Worm (Caenorhabditis elegans) whole organism, L4 larva: Measurements from ENCODE around the gene rabr-2.

Source experiments
- D1046.2 ChIP-seq: fragments of 200-800 bp; sonication (Bioruptor generic); IDR thresholded peaks from 2 replicates; pipeline ENCODE4 v1.3.6; 2022; ENCODE audit warnings: missing genetic modification characterization, missing compliant biosample characterization
- R02D3.7 ChIP-seq: fragments of 150-350 bp; sonication (generic microtip); optimal IDR thresholded peaks from 3 replicates; lab custom pipeline; 2014; ENCODE audit warnings: missing biosample characterization, missing genetic modification characterization
- T20F7.1 ChIP-seq: fragments of 200-800 bp; sonication (Bioruptor generic); optimal IDR thresholded peaks from 2 replicates; lab custom pipeline; 2018; ENCODE audit warnings: mild to moderate bottlenecking, missing genetic modification characterization, missing compliant biosample characterization
- T26A8.4 ChIP-seq: fragments of 200-800 bp; sonication (Bioruptor generic); IDR thresholded peaks from 2 replicates; pipeline ENCODE4 v1.3.6; 2022; ENCODE audit warnings: missing genetic modification characterization, missing compliant biosample characterization
- Y5F2A.4 ChIP-seq: fragments of 200-800 bp; sonication (Bioruptor generic); optimal IDR thresholded peaks from 2 replicates; lab custom pipeline; 2018; ENCODE audit warnings: mild to moderate bottlenecking, missing genetic modification characterization, missing compliant biosample characterization
- attf-4 ChIP-seq: sonication (generic microtip); optimal IDR thresholded peaks from 3 replicates; lab custom pipeline; 2017; ENCODE audit warnings: missing biosample characterization, missing genetic modification characterization
- ceh-20 ChIP-seq: fragments of 200-800 bp; sonication (Bioruptor generic); IDR thresholded peaks from 2 replicates; pipeline ENCODE4 v1.3.6; 2022; ENCODE audit warnings: missing genetic modification reagents, missing genetic modification characterization, missing compliant biosample characterization
- ceh-28 ChIP-seq: fragments of 150-350 bp; optimal IDR thresholded peaks from 2 replicates; lab custom pipeline; 2014; ENCODE audit warnings: missing biosample characterization, missing genetic modification reagents, missing genetic modification characterization
- ces-1 ChIP-seq: fragments of 150-350 bp; sonication (generic microtip); optimal IDR thresholded peaks from 4 replicates; lab custom pipeline; 2014; ENCODE audit warnings: missing biosample characterization, missing genetic modification reagents, missing genetic modification characterization
- ctbp-1 ChIP-seq: fragments of 200-800 bp; sonication (Bioruptor generic); IDR thresholded peaks from 2 replicates; pipeline ENCODE4 v1.3.6; 2022; ENCODE audit warnings: missing genetic modification reagents, missing genetic modification characterization, missing compliant biosample characterization
- daf-12 ChIP-seq: fragments of 150-350 bp; optimal IDR thresholded peaks from 2 replicates; lab custom pipeline; 2014; ENCODE audit warnings: missing biosample characterization, missing genetic modification reagents, missing genetic modification characterization
- daf-16 ChIP-seq, 3 experiments: sonication (generic microtip); optimal IDR thresholded peaks; 2 replicates each; lab custom pipeline; 2016 to 2017; ENCODE audit warnings: missing genetic modification characterization in 3 of 3, missing genetic modification reagents in 3 of 3, mild to moderate bottlenecking in 2 of 3, missing compliant biosample characterization in 2 of 3, missing biosample characterization in 1 of 3, moderate library complexity in 1 of 3
- dmd-8 ChIP-seq: fragments of 200-800 bp; sonication (Bioruptor generic); IDR thresholded peaks from 2 replicates; pipeline ENCODE4 v1.3.6; 2022; ENCODE audit warnings: missing genetic modification characterization, missing compliant biosample characterization
- dpl-1 ChIP-seq: fragments of 150-350 bp; optimal IDR thresholded peaks from 2 replicates; lab custom pipeline; 2014; ENCODE audit warnings: missing biosample characterization, missing genetic modification reagents, missing genetic modification characterization
- dve-1 ChIP-seq: sonication (generic microtip); optimal IDR thresholded peaks from 2 replicates; lab custom pipeline; 2017; ENCODE audit warnings: antibody characterized with exemption, mild to moderate bottlenecking, missing genetic modification characterization, missing compliant biosample characterization; ENCODE audit not compliant: insufficient read depth
- egl-43 ChIP-seq: fragments of 200-800 bp; sonication (Bioruptor generic); IDR thresholded peaks from 2 replicates; pipeline ENCODE4 v1.3.6; 2022; ENCODE audit warnings: missing genetic modification reagents, missing genetic modification characterization, missing compliant biosample characterization
- fos-1 ChIP-seq: fragments of 150-350 bp; optimal IDR thresholded peaks from 2 replicates; lab custom pipeline; 2014; ENCODE audit warnings: missing biosample characterization, missing genetic modification characterization
- lim-7 ChIP-seq: fragments of 200-800 bp; sonication (Bioruptor generic); IDR thresholded peaks from 2 replicates; pipeline ENCODE4 v1.3.6; 2022; ENCODE audit warnings: missing genetic modification characterization, missing compliant biosample characterization
- lin-29 ChIP-seq: fragments of 200-800 bp; sonication (Bioruptor generic); IDR thresholded peaks from 2 replicates; pipeline ENCODE4 v1.3.6; 2022; ENCODE audit warnings: missing genetic modification reagents, missing genetic modification characterization, missing compliant biosample characterization
- lir-3 ChIP-seq: sonication (generic microtip); optimal IDR thresholded peaks from 2 replicates; lab custom pipeline; 2016; ENCODE audit warnings: mild to moderate bottlenecking, missing genetic modification characterization, missing compliant biosample characterization
- lsy-2 ChIP-seq, 2 experiments: fragments of 150-350 bp in 1 of 2; sonication (generic microtip) in 1 of 2; optimal IDR thresholded peaks; 2 replicates each; lab custom pipeline; 2014 to 2017; ENCODE audit warnings: missing biosample characterization in 2 of 2, missing genetic modification characterization in 2 of 2
- madf-5 ChIP-seq, 2 experiments: fragments of 200-800 bp; sonication (Bioruptor generic); IDR thresholded peaks; 2 replicates each; pipeline ENCODE4 v1.3.6; 2022; ENCODE audit warnings: missing compliant biosample characterization in 2 of 2, missing genetic modification characterization in 2 of 2
- mdl-1 ChIP-seq, 2 experiments: fragments of 150-350 bp in 1 of 2; sonication (generic microtip) in 1 of 2; optimal IDR thresholded peaks; 2 replicates each; lab custom pipeline; 2014 to 2017; ENCODE audit warnings: missing biosample characterization in 2 of 2, missing genetic modification characterization in 2 of 2
- mdt-29 ChIP-seq: fragments of 200-800 bp; sonication (Bioruptor generic); IDR thresholded peaks from 2 replicates; pipeline ENCODE4 v1.3.6; 2022; ENCODE audit warnings: missing genetic modification reagents, missing genetic modification characterization, missing compliant biosample characterization
- mep-1 ChIP-seq: fragments of 150-350 bp; sonication (generic microtip); optimal IDR thresholded peaks from 3 replicates; lab custom pipeline; 2014; ENCODE audit warnings: missing biosample characterization, missing genetic modification characterization
- mxl-2 ChIP-seq: fragments of 200-800 bp; sonication (Bioruptor generic); conservative IDR thresholded peaks from 2 replicates; pipeline ENCODE4 v1.3.6; 2022; ENCODE audit warnings: missing genetic modification reagents, missing genetic modification characterization, missing compliant biosample characterization
- nhr-28 ChIP-seq: fragments of 150-350 bp; optimal IDR thresholded peaks from 2 replicates; lab custom pipeline; 2014; ENCODE audit warnings: missing biosample characterization, missing genetic modification characterization
- nhr-76 ChIP-seq: fragments of 150-350 bp; optimal IDR thresholded peaks from 2 replicates; lab custom pipeline; 2014; ENCODE audit warnings: missing biosample characterization, missing genetic modification characterization
- nhr-77 ChIP-seq: fragments of 150-350 bp; optimal IDR thresholded peaks from 2 replicates; lab custom pipeline; 2014; ENCODE audit warnings: missing biosample characterization, missing genetic modification characterization
- pha-4 ChIP-seq, 2 experiments: fragments of 150-350 bp in 1 of 2; fragments of 200-800 bp in 1 of 2; sonication (Bioruptor generic) in 1 of 2; IDR thresholded peaks in 1 of 2; optimal IDR thresholded peaks in 1 of 2; 2 replicates each; pipeline versions ENCODE4 v1.3.6 to Lab custom; 2014 to 2022; ENCODE audit warnings: missing genetic modification characterization in 2 of 2, missing genetic modification reagents in 2 of 2, missing biosample characterization in 1 of 2, missing compliant biosample characterization in 1 of 2
- pqm-1 ChIP-seq: sonication (generic microtip); optimal IDR thresholded peaks from 2 replicates; lab custom pipeline; 2017; ENCODE audit warnings: missing biosample characterization, missing genetic modification characterization
- rbr-2 ChIP-seq: sonication (generic microtip); optimal IDR thresholded peaks from 2 replicates; lab custom pipeline; 2016; ENCODE audit warnings: missing genotype, missing genetic modification characterization, missing compliant biosample characterization
- saeg-2 ChIP-seq: fragments of 200-800 bp; sonication (Bioruptor generic); IDR thresholded peaks from 2 replicates; pipeline ENCODE4 v1.3.6; 2022; ENCODE audit warnings: missing genetic modification reagents, missing genetic modification characterization, missing compliant biosample characterization
- sdz-12 ChIP-seq: fragments of 200-800 bp; sonication (Bioruptor generic); optimal IDR thresholded peaks from 2 replicates; lab custom pipeline; 2018; ENCODE audit warnings: mild to moderate bottlenecking, missing genetic modification characterization, missing compliant biosample characterization
- snpc-1.2 ChIP-seq: fragments of 200-800 bp; sonication (Bioruptor generic); IDR thresholded peaks from 2 replicates; pipeline ENCODE4 v1.3.6; 2022; ENCODE audit warnings: missing genetic modification reagents, missing genetic modification characterization, missing compliant biosample characterization
- snpc-4 ChIP-seq: fragments of 150-350 bp; optimal IDR thresholded peaks from 2 replicates; lab custom pipeline; 2014; ENCODE audit warnings: missing biosample characterization, missing genetic modification characterization
- spr-1 ChIP-seq: sonication (generic microtip); optimal IDR thresholded peaks from 2 replicates; lab custom pipeline; 2016; ENCODE audit warnings: mild to moderate bottlenecking, missing genetic modification characterization, missing compliant biosample characterization
- tag-97 ChIP-seq: fragments of 200-800 bp; sonication (Bioruptor generic); IDR thresholded peaks from 2 replicates; pipeline ENCODE4 v1.3.6; 2022; ENCODE audit warnings: missing genetic modification characterization, missing compliant biosample characterization
- tra-1 ChIP-seq: fragments of 200-800 bp; sonication (Bioruptor generic); IDR thresholded peaks from 2 replicates; pipeline ENCODE4 v1.3.6; 2022; ENCODE audit warnings: missing genetic modification reagents, missing genetic modification characterization, missing compliant biosample characterization
- unc-130 ChIP-seq: sonication (generic microtip); optimal IDR thresholded peaks from 2 replicates; lab custom pipeline; 2016; ENCODE audit warnings: missing genetic modification reagents, missing genetic modification characterization, missing compliant biosample characterization
- unc-39 ChIP-seq: sonication (generic microtip); optimal IDR thresholded peaks from 2 replicates; lab custom pipeline; 2017; ENCODE audit warnings: missing biosample characterization, missing genetic modification characterization
- unc-62 ChIP-seq, 3 experiments: fragments of 150-350 bp in 1 of 3; sonication (generic microtip); optimal IDR thresholded peaks in 2 of 3; peaks in 1 of 3; 1 replicate in 1 of 3; 2 replicates in 2 of 3; lab custom pipeline; 2014 to 2017; ENCODE audit warnings: missing biosample characterization in 3 of 3, missing genetic modification characterization in 3 of 3, missing genetic modification reagents in 3 of 3, missing genotype in 1 of 3
- zag-1 ChIP-seq: fragments of 150-350 bp; optimal IDR thresholded peaks from 2 replicates; lab custom pipeline; 2014; ENCODE audit warnings: missing biosample characterization, missing genetic modification characterization
- zfp-2 ChIP-seq: sonication (generic microtip); optimal IDR thresholded peaks from 2 replicates; lab custom pipeline; 2016; ENCODE audit warnings: mild to moderate bottlenecking, missing genetic modification characterization, missing compliant biosample characterization
- zfp-3 ChIP-seq: fragments of 200-800 bp; sonication (Bioruptor generic); conservative IDR thresholded peaks from 2 replicates; pipeline ENCODE4 v1.3.6; 2022; ENCODE audit warnings: missing genetic modification reagents, missing genetic modification characterization, missing compliant biosample characterization
- zip-11 ChIP-seq: fragments of 200-800 bp; sonication (Bioruptor generic); IDR thresholded peaks from 2 replicates; pipeline ENCODE4 v1.3.6; 2022; ENCODE audit warnings: missing genetic modification characterization, missing compliant biosample characterization

The rabr-2 gene

DNA sequence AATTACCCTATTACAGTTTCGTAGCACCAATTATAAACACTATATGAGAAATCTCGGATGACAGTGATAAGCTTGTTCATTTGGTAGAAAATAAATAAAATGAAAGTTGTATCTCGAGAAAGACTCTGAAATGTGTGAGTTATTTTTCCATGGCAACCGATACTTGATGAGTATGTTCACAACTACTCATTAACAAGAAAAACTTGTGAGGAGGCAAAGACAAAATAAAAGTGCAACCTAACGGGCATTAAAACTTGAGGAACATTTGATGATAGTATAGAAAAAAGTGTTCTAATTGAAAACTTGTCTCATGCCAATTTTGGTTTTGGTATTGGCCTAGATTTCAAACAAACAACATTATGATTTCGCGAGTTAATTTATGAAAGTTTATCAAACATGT lies 46.6 kb downstream of the rabr-2 start, which contains the start of gene gcy-27:
gcy-27 (minus strand) TSS at position 101 of the 400 bp plus-strand sequence.
- TF ChIP-seq T26A8.4 (no peak), rbr-2 (no peak)

DNA sequence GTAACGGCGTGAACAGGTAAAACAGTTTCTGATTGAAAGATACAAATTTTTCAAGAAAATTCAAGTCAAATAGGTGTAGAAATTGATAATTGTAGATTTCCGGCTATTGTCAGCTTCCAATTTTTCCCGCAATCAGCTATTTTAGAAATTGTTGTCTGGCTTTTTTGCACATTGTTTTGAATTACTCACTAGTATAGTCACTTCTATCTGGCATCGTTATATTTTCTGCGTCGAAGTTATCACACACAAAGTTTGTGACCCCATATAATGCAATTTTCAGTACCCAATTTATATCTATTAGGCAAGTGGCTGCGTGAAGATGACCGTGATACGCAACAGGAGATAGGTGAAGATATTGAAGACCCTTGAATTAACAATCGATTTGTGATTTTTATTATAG lies 47.9 kb downstream of the rabr-2 start:
- no peak for TF ChIP-seq ceh-28 (tag; lab: Kevin White, UChicago)
- peak in 1 of 2 experiments; percentile 54 for TF ChIP-seq unc-62 (GFP tag; optimal IDR thresholded peaks at IDR 0.05 in 1 of 2; lab: Kevin White, UChicago)
- TF ChIP-seq unc-62 (tag; optimal IDR thresholded peaks at IDR 0.05; lab: Kevin White, UChicago): no peak
- no peak for TF ChIP-seq egl-43 (GFP tag; lab: Robert Waterston, UW)
- no peak for TF ChIP-seq mep-1 (tag; lab: Kevin White, UChicago)

DNA sequence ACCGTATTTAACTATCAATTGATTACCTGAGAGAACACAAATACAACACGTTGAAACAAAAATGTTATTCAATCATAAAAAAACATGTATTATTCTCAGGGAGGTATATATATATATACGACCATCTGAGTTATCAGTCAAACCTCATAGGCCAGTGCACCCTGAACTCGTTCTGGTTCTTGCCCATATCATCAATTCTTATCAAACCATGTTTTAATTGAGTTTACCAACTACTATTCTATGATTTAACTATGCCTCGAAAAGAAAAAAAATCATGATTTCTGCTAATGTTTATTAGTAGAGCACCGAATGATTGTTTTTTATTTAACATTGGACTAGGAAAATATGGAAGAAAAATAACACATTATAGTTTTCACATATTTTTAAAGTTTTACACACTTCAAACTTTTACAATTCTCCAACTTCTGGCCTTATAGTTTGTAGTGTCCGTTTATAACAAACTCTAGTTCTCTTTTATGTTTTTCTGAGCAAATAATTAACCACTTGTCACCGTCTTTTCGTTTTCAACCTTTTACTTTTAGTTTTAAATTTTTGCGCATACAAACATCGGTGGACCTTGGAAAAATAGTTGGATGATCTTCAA lies 50.8 kb downstream of the rabr-2 start:
- TF ChIP-seq lir-3 (tag; lab: Kevin White, UChicago) (no peak), madf-5 (GFP tag; IDR thresholded peaks at IDR 0.05; lab: Robert Waterston, UW) (no peak), tag-97 (GFP tag; lab: Robert Waterston, UW) (no peak), daf-16 (GFP tag; optimal IDR thresholded peaks at IDR 0.05; lab: Kevin White, UChicago) (no peak), daf-16 (tag; optimal IDR thresholded peaks at IDR 0.05; lab: Kevin White, UChicago) (peak; percentile 53), zip-11 (GFP tag; lab: Robert Waterston, UW) (no peak), nhr-77 (tag; lab: Kevin White, UChicago) (no peak), unc-39 (no peak), ces-1 (GFP tag; lab: Kevin White, UChicago) (no peak), tra-1 (GFP tag; lab: Robert Waterston, UW) (no peak), nhr-28 (tag; lab: Kevin White, UChicago) (peak; percentile 72), zag-1 (tag; lab: Kevin White, UChicago) (no peak), attf-4 (tag; lab: Kevin White, UChicago) (no peak), snpc-4 (tag; lab: Kevin White, UChicago) (no peak), mxl-2 (GFP tag; lab: Robert Waterston, UW) (no peak), zfp-2 (tag; lab: Kevin White, UChicago) (no peak), dmd-8 (GFP tag; lab: Robert Waterston, UW) (no peak), T26A8.4 (no peak), ceh-20 (no peak), lim-7 (no peak), nhr-76 (no peak), mdl-1 (tag; optimal IDR thresholded peaks at IDR 0.05; lab: Kevin White, UChicago) (no peak), snpc-1.2 (no peak), pha-4 (GFP tag; IDR thresholded peaks at IDR 0.05; lab: Robert Waterston, UW) (no peak), pha-4 (tag; optimal IDR thresholded peaks at IDR 0.05; lab: Kevin White, UChicago) (no peak), sdz-12 (GFP tag; lab: Kevin White, UChicago) (no peak), pqm-1 (tag; lab: Kevin White, UChicago) (peak; percentile 73), Y5F2A.4 (no peak), D1046.2 (GFP tag; lab: Robert Waterston, UW) (no peak), dpl-1 (GFP tag; lab: Kevin White, UChicago) (no peak), T20F7.1 (no peak), ctbp-1 (no peak), dve-1 (tag; lab: Kevin White, UChicago) (peak; percentile 39), saeg-2 (GFP tag; lab: Robert Waterston, UW) (no peak), lsy-2 (tag; optimal IDR thresholded peaks at IDR 0.05; lab: Kevin White, UChicago) (no peak), mdt-29 (GFP tag; lab: Robert Waterston, UW) (no peak), spr-1 (tag; lab: Kevin White, UChicago) (no peak), fos-1 (tag; lab: Kevin White, UChicago) (no peak), unc-130 (no peak), zfp-3 (GFP tag; lab: Robert Waterston, UW) (no peak), lin-29 (no peak), R02D3.7 (no peak), unc-62 (GFP tag; optimal IDR thresholded peaks at IDR 0.05 in 1 of 2; lab: Kevin White, UChicago) (peak in 1 of 2 experiments; percentile 93), unc-62 (tag; optimal IDR thresholded peaks at IDR 0.05; lab: Kevin White, UChicago) (no peak), daf-12 (tag; lab: Kevin White, UChicago) (no peak)
